Worm (Caenorhabditis elegans): ENCODE data around the gene W04G3.11.

Gene W04G3.11

ce11 chrX:11050335-11050734, 38.7 kb upstream of the W04G3.11 start:
- peak; percentile 53 for TF ChIP-seq ceh-8 (GFP tag; optimal IDR thresholded peaks at IDR 0.05)
- no peak for TF ChIP-seq ceh-88 (GFP tag; IDR thresholded peaks at IDR 0.05)
- no peak for TF ChIP-seq ztf-4 (tag; optimal IDR thresholded peaks at IDR 0.05)
- no peak for TF ChIP-seq tlp-1 (tag; optimal IDR thresholded peaks at IDR 0.05)
- TF ChIP-seq fos-1 (tag; optimal IDR thresholded peaks at IDR 0.05) = no peak
- no peak for TF ChIP-seq elt-2 (tag; optimal IDR thresholded peaks at IDR 0.05)
- TF ChIP-seq fkh-8 (tag; optimal IDR thresholded peaks at IDR 0.05) = no peak
- no peak for TF ChIP-seq Y116A8C.19 (tag; optimal IDR thresholded peaks at IDR 0.05; ENCODE audit: borderline replicate concordance)
- no peak for TF ChIP-seq alr-1 (tag; optimal IDR thresholded peaks at IDR 0.05; ENCODE audit: borderline replicate concordance)

- TF ChIP-seq ztf-11 (tag; optimal IDR thresholded peaks at IDR 0.05) = no peak
These were observed 35.4 kb upstream of the W04G3.11 start, which contains the start of gene C09F12.2 for ce11 chrX:11053615-11054014. TSS of gene C09F12.2 (plus strand) at chrX:11053915.

ce11 chrX:11057028-11057427, 32.0 kb upstream of the W04G3.11 start, which contains the start of gene lpr-3:
TSS of gene lpr-3 (plus strand) at chrX:11057401.
- no peak for TF ChIP-seq aha-1 (tag; optimal IDR thresholded peaks at IDR 0.05)
- TF ChIP-seq unc-62 (GFP tag; optimal IDR thresholded peaks at IDR 0.05) = no peak
- peak; percentile 17 for TF ChIP-seq nhr-85 (tag)
- TF ChIP-seq zag-1 (tag; optimal IDR thresholded peaks at IDR 0.05) = no peak
- peak; percentile 19 for TF ChIP-seq ztf-4 (tag; optimal IDR thresholded peaks at IDR 0.05)
- no peak for TF ChIP-seq fos-1 (tag; optimal IDR thresholded peaks at IDR 0.05)
- TF ChIP-seq efl-3 (GFP tag; optimal IDR thresholded peaks at IDR 0.05) = no peak
- TF ChIP-seq lin-14 (GFP tag; optimal IDR thresholded peaks at IDR 0.05) = peak; percentile 1
- no peak for TF ChIP-seq mab-9 (GFP tag; IDR thresholded peaks at IDR 0.05)
- no peak for TF ChIP-seq lir-3 (tag; optimal IDR thresholded peaks at IDR 0.05; ENCODE audit: poor library complexity)
- TF ChIP-seq ztf-11 (tag; optimal IDR thresholded peaks at IDR 0.05) = no peak
- no peak for TF ChIP-seq lin-39 (tag; optimal IDR thresholded peaks at IDR 0.05)
- TF ChIP-seq blmp-1 (tag; optimal IDR thresholded peaks at IDR 0.05) = peak; percentile 100
- no peak for TF ChIP-seq nhr-84 (tag; optimal IDR thresholded peaks at IDR 0.05)
- TF ChIP-seq aly-2 (tag; optimal IDR thresholded peaks at IDR 0.05) = no peak
- no peak for TF ChIP-seq Y116A8C.19 (tag; optimal IDR thresholded peaks at IDR 0.05; ENCODE audit: borderline replicate concordance)
- peak in 1 of 6 experiments; percentile 56 for TF ChIP-seq elt-3 (tag; optimal IDR thresholded peaks at IDR 0.05)
- TF ChIP-seq ama-1 (optimal IDR thresholded peaks at IDR 0.05) = no peak
- TF ChIP-seq alr-1 (tag; optimal IDR thresholded peaks at IDR 0.05; ENCODE audit: borderline replicate concordance) = no peak
- TF ChIP-seq unc-86 (tag; optimal IDR thresholded peaks at IDR 0.05) = no peak
- TF ChIP-seq rnt-1 (tag; optimal IDR thresholded peaks at IDR 0.05) = no peak
- peak; percentile 32 for TF ChIP-seq mep-1 (tag; optimal IDR thresholded peaks at IDR 0.05)
- TF ChIP-seq snu-23 (GFP tag; optimal IDR thresholded peaks at IDR 0.05) = no peak
- TF ChIP-seq efl-1 (optimal IDR thresholded peaks at IDR 0.05) = no peak
- TF ChIP-seq efl-1 (GFP tag; optimal IDR thresholded peaks at IDR 0.05 in 1 of 2) = no peak
- TF ChIP-seq sox-4 (tag; optimal IDR thresholded peaks at IDR 0.05) = no peak
- no peak for TF ChIP-seq nhr-76 (tag; optimal IDR thresholded peaks at IDR 0.05)
- no peak for TF ChIP-seq nhr-47 (tag; optimal IDR thresholded peaks at IDR 0.05)
- TF ChIP-seq lsy-2 (tag; optimal IDR thresholded peaks at IDR 0.05) = no peak
- TF ChIP-seq isw-1 (GFP tag; IDR thresholded peaks at IDR 0.05) = no peak
- no peak for TF ChIP-seq unc-98 (GFP tag; IDR thresholded peaks at IDR 0.05)
- no peak for TF ChIP-seq nhr-19 (GFP tag; conservative IDR thresholded peaks at IDR 0.05)
- TF ChIP-seq nhr-28 (tag; optimal IDR thresholded peaks at IDR 0.05) = no peak
- TF ChIP-seq hpl-2 (GFP tag; optimal IDR thresholded peaks at IDR 0.05) = no peak
- no peak for TF ChIP-seq irx-1 (tag; optimal IDR thresholded peaks at IDR 0.05)

ce11 chrX:11059744-11060143, 29.3 kb upstream of the W04G3.11 start, which contains the start of gene lpr-6:
TSS of gene lpr-6 (plus strand) at chrX:11059994.
- TF ChIP-seq nhr-12 (tag; optimal IDR thresholded peaks at IDR 0.05) = no peak
- TF ChIP-seq blmp-1 (tag; optimal IDR thresholded peaks at IDR 0.05) = peak; percentile 57

Measured in whole organism, L1 larva.